Fruit fly (Drosophila melanogaster) whole organism, pupa: Measurements from ENCODE around the gene Gr28a.
A peak's percentile ranks its signal among the peaks of the same experiment; 100 is the strongest.

ENCODE experiments used
- CG10348 ChIP-seq: fragments of 200-800 bp; sonication (Bioruptor generic); IDR thresholded peaks from 2 replicates; pipeline ENCODE4 v1.3.6; 2022; ENCODE audit warnings: missing biosample characterization, missing genetic modification characterization
- CG12605 ChIP-seq: fragments of 200-800 bp; sonication (Bioruptor generic); IDR thresholded peaks from 2 replicates; pipeline ENCODE4 v1.3.6; 2022; ENCODE audit warnings: missing biosample characterization, missing genetic modification characterization
- CG13204 ChIP-seq: fragments of 200-800 bp; sonication (Bioruptor generic); optimal IDR thresholded peaks from 2 replicates; lab custom pipeline; 2018; ENCODE audit warnings: missing biosample characterization, mild to moderate bottlenecking, missing genetic modification characterization, moderate library complexity
- CG14655 ChIP-seq: fragments of 200-800 bp; sonication (Bioruptor generic); optimal IDR thresholded peaks from 3 replicates; lab custom pipeline; 2017; ENCODE audit warnings: mild to moderate bottlenecking, missing biosample characterization, missing genetic modification reagents, missing genetic modification characterization
- CG15710 ChIP-seq: fragments of 200-800 bp; sonication (Bioruptor generic); optimal IDR thresholded peaks from 2 replicates; lab custom pipeline; 2018; ENCODE audit warnings: missing biosample characterization, mild to moderate bottlenecking, missing genetic modification characterization, moderate library complexity
- CG17806 ChIP-seq: fragments of 200-800 bp; sonication (Bioruptor generic); optimal IDR thresholded peaks from 2 replicates; lab custom pipeline; 2018; ENCODE audit warnings: missing biosample characterization, mild to moderate bottlenecking, missing genetic modification characterization, moderate library complexity
- CG32121 ChIP-seq: fragments of 200-800 bp; sonication (Bioruptor generic); IDR thresholded peaks from 2 replicates; pipeline ENCODE4 v1.3.6; 2022; ENCODE audit warnings: missing biosample characterization, missing genetic modification characterization
- CG34367 ChIP-seq: fragments of 200-800 bp; sonication (Bioruptor generic); optimal IDR thresholded peaks from 2 replicates; lab custom pipeline; 2018; ENCODE audit warnings: missing biosample characterization, mild to moderate bottlenecking, missing genetic modification characterization
- CG4496 ChIP-seq: fragments of 200-800 bp; sonication (Bioruptor generic); IDR thresholded peaks from 3 replicates; pipeline ENCODE4 v1.3.6; 2022; ENCODE audit warnings: missing biosample characterization, missing genetic modification characterization
- CG8159 ChIP-seq: fragments of 200-800 bp; sonication (Bioruptor generic); optimal IDR thresholded peaks from 3 replicates; lab custom pipeline; 2018; ENCODE audit warnings: missing biosample characterization, mild to moderate bottlenecking, missing genetic modification characterization, moderate library complexity
- CG8301 ChIP-seq: fragments of 200-800 bp; sonication (Bioruptor generic); optimal IDR thresholded peaks from 2 replicates; lab custom pipeline; 2018; ENCODE audit warnings: missing biosample characterization, mild to moderate bottlenecking, missing genetic modification characterization
- CG9948 ChIP-seq: fragments of 200-800 bp; sonication (Bioruptor generic); optimal IDR thresholded peaks from 2 replicates; lab custom pipeline; 2018; ENCODE audit warnings: missing biosample characterization, mild to moderate bottlenecking, missing genetic modification characterization, moderate library complexity
- D1 ChIP-seq: fragments of 200-800 bp; sonication (Bioruptor generic); optimal IDR thresholded peaks from 2 replicates; lab custom pipeline; 2018; ENCODE audit warnings: missing biosample characterization, mild to moderate bottlenecking, missing genetic modification characterization, moderate library complexity
- EcR ChIP-seq: fragments of 200-800 bp; sonication (Bioruptor generic); optimal IDR thresholded peaks from 3 replicates; lab custom pipeline; 2019; ENCODE audit warnings: missing biosample characterization, missing genetic modification characterization, mild to moderate bottlenecking, moderate library complexity, missing genetic modification reagents
- Ets98B ChIP-seq: fragments of 200-800 bp; sonication (Bioruptor generic); IDR thresholded peaks from 2 replicates; pipeline ENCODE4 v1.3.6; 2022; ENCODE audit warnings: missing biosample characterization, missing genetic modification characterization
- Pif1A ChIP-seq: fragments of 200-800 bp; sonication (Bioruptor generic); optimal IDR thresholded peaks from 3 replicates; lab custom pipeline; 2016; ENCODE audit warnings: missing biosample characterization, missing genetic modification characterization
- Pif1B ChIP-seq: fragments of 200-800 bp; sonication (Bioruptor generic); optimal IDR thresholded peaks from 3 replicates; lab custom pipeline; 2016; ENCODE audit warnings: missing biosample characterization, missing genetic modification characterization
- Snoo ChIP-seq: fragments of 200-800 bp; sonication (Bioruptor generic); optimal IDR thresholded peaks from 3 replicates; lab custom pipeline; 2017; ENCODE audit warnings: missing biosample characterization, mild to moderate bottlenecking, missing genetic modification characterization, inconsistent platforms
- fd96Ca ChIP-seq: fragments of 200-800 bp; sonication (Bioruptor generic); IDR thresholded peaks from 3 replicates; pipeline ENCODE4 v1.3.6; 2022; ENCODE audit warnings: missing biosample characterization, missing genetic modification characterization
- gl ChIP-seq: fragments of 200-800 bp; sonication (Bioruptor generic); optimal IDR thresholded peaks from 2 replicates; lab custom pipeline; 2018; ENCODE audit warnings: missing biosample characterization, mild to moderate bottlenecking, missing genetic modification characterization
- rn ChIP-seq: fragments of 200-800 bp; sonication (Bioruptor generic); IDR thresholded peaks from 2 replicates; pipeline ENCODE4 v1.3.6; 2022; ENCODE audit warnings: missing biosample characterization, missing genetic modification characterization

Gene Gr28a

dm6 chr2L:7436492-7437324 lies 17.3 kb downstream of the Gr28a start:
- TF ChIP-seq CG4496 (GFP tag; lab: Robert Waterston, UW) (peak; percentile 67), CG14655 (GFP tag; lab: Kevin White, UChicago) (peak; percentile 18), Ets98B (GFP tag; lab: Robert Waterston, UW) (peak; percentile 48), CG12605 (GFP tag; lab: Robert Waterston, UW) (peak; percentile 35; the same call in 1 of the 2 replicates), Snoo (tag; lab: Kevin White, UChicago) (no peak), rn (GFP tag; lab: Robert Waterston, UW) (no peak), CG34367 (tag; lab: Kevin White, UChicago) (peak; percentile 20)

- no peak for TF ChIP-seq CG17806
- no peak for TF ChIP-seq CG34367 (tag; lab: Kevin White, UChicago)
- no peak for TF ChIP-seq Snoo (tag; lab: Kevin White, UChicago)
- no peak for TF ChIP-seq CG9948 (tag; lab: Kevin White, UChicago)
Measured at dm6 chr2L:7435475-7435874, 18.5 kb downstream of the Gr28a start.

- TF ChIP-seq CG12605 (GFP tag; lab: Robert Waterston, UW) (peak; percentile 57), CG14655 (GFP tag; lab: Kevin White, UChicago) (peak; percentile 48), D1 (tag; lab: Kevin White, UChicago) (no peak), CG15710 (tag; lab: Kevin White, UChicago) (peak; percentile 51), Pif1A (GFP tag; lab: Kevin White, UChicago) (peak; percentile 22), Ets98B (GFP tag; lab: Robert Waterston, UW) (peak; percentile 26; the same call in 1 of the 2 replicates), CG10348 (no peak), Pif1B (GFP tag; lab: Kevin White, UChicago) (peak; percentile 13), CG9948 (tag; lab: Kevin White, UChicago) (no peak), CG32121 (GFP tag; lab: Robert Waterston, UW) (peak; percentile 47), EcR (GFP tag; lab: Kevin White, UChicago) (no peak), CG34367 (tag; lab: Kevin White, UChicago) (peak; percentile 35), fd96Ca (GFP tag; lab: Robert Waterston, UW) (no peak), CG8301 (tag; lab: Kevin White, UChicago) (peak; percentile 28), rn (GFP tag; lab: Robert Waterston, UW) (no peak), Snoo (tag; lab: Kevin White, UChicago) (peak; percentile 27), CG13204 (GFP tag; lab: Kevin White, UChicago) (no peak), CG17806 (peak; percentile 31), CG4496 (GFP tag; lab: Robert Waterston, UW) (no peak; the same call in 1 of the 3 replicates), gl (tag; lab: Kevin White, UChicago) (peak; percentile 41), CG8159 (tag; lab: Kevin White, UChicago) (peak; percentile 37)
Measured at dm6 chr2L:7434737-7435356, 19.2 kb downstream of the Gr28a start.

- TF ChIP-seq CG14655 (GFP tag; lab: Kevin White, UChicago): peak; percentile 25
- no peak for TF ChIP-seq CG8301 (tag; lab: Kevin White, UChicago)
- TF ChIP-seq Snoo (tag; lab: Kevin White, UChicago): no peak
- TF ChIP-seq CG34367 (tag; lab: Kevin White, UChicago): peak; percentile 25
- TF ChIP-seq CG8159 (tag; lab: Kevin White, UChicago): no peak
- TF ChIP-seq CG32121 (GFP tag; lab: Robert Waterston, UW): peak; percentile 49; the same call in 1 of the 2 replicates
- TF ChIP-seq rn (GFP tag; lab: Robert Waterston, UW): no peak
- no peak for TF ChIP-seq CG10348
- TF ChIP-seq CG17806: no peak
- no peak for TF ChIP-seq gl (tag; lab: Kevin White, UChicago)
- TF ChIP-seq EcR (GFP tag; lab: Kevin White, UChicago): no peak
- TF ChIP-seq Pif1B (GFP tag; lab: Kevin White, UChicago): no peak
- peak; percentile 49 for TF ChIP-seq Ets98B (GFP tag; lab: Robert Waterston, UW)
- no peak for TF ChIP-seq fd96Ca (GFP tag; lab: Robert Waterston, UW)
- TF ChIP-seq CG13204 (GFP tag; lab: Kevin White, UChicago): no peak
- TF ChIP-seq CG4496 (GFP tag; lab: Robert Waterston, UW): no peak
- no peak for TF ChIP-seq CG9948 (tag; lab: Kevin White, UChicago)
- TF ChIP-seq CG12605 (GFP tag; lab: Robert Waterston, UW): no peak
- TF ChIP-seq D1 (tag; lab: Kevin White, UChicago): no peak
- TF ChIP-seq Pif1A (GFP tag; lab: Kevin White, UChicago): peak; percentile 49
- peak; percentile 38 for TF ChIP-seq CG15710 (tag; lab: Kevin White, UChicago)
Measured at dm6 chr2L:7433957-7434736, 19.9 kb downstream of the Gr28a start.
